Fruit fly (Drosophila melanogaster) whole organism, embryonic: ENCODE results near the gene Hrd3.

Source experiments
- Antp ChIP-seq: fragments of 200-800 bp; sonication (Bioruptor generic); optimal IDR thresholded peaks from 3 replicates; lab custom pipeline; 2016; ENCODE audit warnings: missing biosample characterization, missing genetic modification characterization
- B-H2 ChIP-seq: fragments of 200-800 bp; sonication (Bioruptor generic); optimal IDR thresholded peaks from 2 replicates; lab custom pipeline; 2018; ENCODE audit warnings: missing biosample characterization, mild to moderate bottlenecking, missing genetic modification characterization
- Bteb2 ChIP-seq: fragments of 200-800 bp; sonication (Bioruptor generic); optimal IDR thresholded peaks from 2 replicates; lab custom pipeline; 2016; ENCODE audit warnings: missing biosample characterization, missing genetic modification characterization
- CG10431 ChIP-seq: fragments of 200-800 bp; sonication (Bioruptor generic); optimal IDR thresholded peaks from 3 replicates; lab custom pipeline; 2018; ENCODE audit warnings: missing biosample characterization, mild to moderate bottlenecking, missing genetic modification characterization
- CG10979 ChIP-seq: fragments of 200-800 bp; sonication (Bioruptor generic); optimal IDR thresholded peaks from 2 replicates; lab custom pipeline; 2018; ENCODE audit warnings: missing biosample characterization, mild to moderate bottlenecking, missing genetic modification characterization, moderate library complexity
- CG11085 ChIP-seq: fragments of 200-800 bp; sonication (Bioruptor generic); IDR thresholded peaks from 2 replicates; pipeline ENCODE4 v1.3.6; 2022; ENCODE audit warnings: missing biosample characterization, missing genetic modification characterization
- CG11560 ChIP-seq: fragments of 200-800 bp; sonication (Bioruptor generic); IDR thresholded peaks from 3 replicates; pipeline ENCODE4 v1.3.6; 2022; ENCODE audit warnings: missing biosample characterization, missing genetic modification characterization
- CG11695 ChIP-seq: fragments of 200-800 bp; sonication (Bioruptor generic); IDR thresholded peaks from 3 replicates; pipeline ENCODE4 v1.3.6; 2022; ENCODE audit warnings: missing biosample characterization, missing genetic modification characterization
- CG15514 ChIP-seq: fragments of 200-800 bp; sonication (Bioruptor generic); optimal IDR thresholded peaks from 3 replicates; lab custom pipeline; 2017; ENCODE audit warnings: missing biosample characterization, missing genetic modification characterization, mild to moderate bottlenecking, moderate library complexity, missing genetic modification reagents
- CG17568 ChIP-seq: fragments of 200-800 bp; sonication (Bioruptor generic); optimal IDR thresholded peaks from 2 replicates; lab custom pipeline; 2018; ENCODE audit warnings: missing biosample characterization, mild to moderate bottlenecking, missing genetic modification characterization, moderate library complexity
- CG17612 ChIP-seq: fragments of 200-800 bp; sonication (Bioruptor generic); IDR thresholded peaks from 2 replicates; pipeline ENCODE4 v1.3.6; 2022; ENCODE audit warnings: missing biosample characterization, missing genetic modification characterization
- CG2712 ChIP-seq: fragments of 200-800 bp; optimal IDR thresholded peaks from 3 replicates; lab custom pipeline; 2019; ENCODE audit warnings: missing biosample characterization, mild to moderate bottlenecking, missing genetic modification characterization, moderate library complexity
- CG30020 ChIP-seq: fragments of 200-800 bp; optimal IDR thresholded peaks from 2 replicates; lab custom pipeline; 2019; ENCODE audit warnings: missing biosample characterization, mild to moderate bottlenecking, missing genetic modification characterization, moderate library complexity
- CG34224 ChIP-seq: fragments of 200-800 bp; sonication (Bioruptor generic); IDR thresholded peaks from 3 replicates; pipeline ENCODE4 v1.3.6; 2022; ENCODE audit warnings: missing biosample characterization, missing genetic modification characterization; ENCODE audit not compliant: partially characterized antibody
- CG42726 ChIP-seq: fragments of 200-800 bp; sonication (Bioruptor generic); IDR thresholded peaks from 2 replicates; pipeline ENCODE4 v1.3.6; 2022; ENCODE audit warnings: missing biosample characterization, missing genetic modification characterization; ENCODE audit not compliant: partially characterized antibody
- CG4617 ChIP-seq: fragments of 200-800 bp; sonication (Bioruptor generic); optimal IDR thresholded peaks from 3 replicates; lab custom pipeline; 2016; ENCODE audit warnings: missing biosample characterization, missing genetic modification characterization, borderline replicate concordance
- CG6254 ChIP-seq: fragments of 200-800 bp; sonication (Bioruptor generic); optimal IDR thresholded peaks from 3 replicates; lab custom pipeline; 2017; ENCODE audit warnings: mild to moderate bottlenecking, missing biosample characterization, missing genetic modification reagents, missing genetic modification characterization
- CG7271 ChIP-seq: fragments of 200-800 bp; sonication (Bioruptor generic); optimal IDR thresholded peaks from 2 replicates; lab custom pipeline; 2018; ENCODE audit warnings: missing biosample characterization, mild to moderate bottlenecking, missing genetic modification characterization, moderate library complexity
- CG7928 ChIP-seq: fragments of 200-800 bp; sonication (Bioruptor generic); optimal IDR thresholded peaks from 2 replicates; lab custom pipeline; 2017; ENCODE audit warnings: missing biosample characterization, mild to moderate bottlenecking, missing genetic modification characterization
- CoRest ChIP-seq: fragments of 200-800 bp; sonication (Bioruptor generic); optimal IDR thresholded peaks from 3 replicates; lab custom pipeline; 2018; ENCODE audit warnings: missing biosample characterization, mild to moderate bottlenecking, missing genetic modification characterization, moderate library complexity
- Dek ChIP-seq: fragments of 200-800 bp; sonication (Bioruptor generic); optimal IDR thresholded peaks from 3 replicates; lab custom pipeline; 2019; ENCODE audit warnings: missing biosample characterization, mild to moderate bottlenecking, missing genetic modification characterization, moderate library complexity
- Ets97D ChIP-seq: fragments of 200-800 bp; sonication (Bioruptor generic); optimal IDR thresholded peaks from 3 replicates; lab custom pipeline; 2016; ENCODE audit warnings: missing biosample characterization, missing genetic modification characterization
- Hey ChIP-seq: fragments of 200-800 bp; sonication (Bioruptor generic); optimal IDR thresholded peaks from 3 replicates; lab custom pipeline; 2018; ENCODE audit warnings: missing biosample characterization, mild to moderate bottlenecking, missing genetic modification characterization
- Hr39 ChIP-seq: fragments of >200 bp; optimal IDR thresholded peaks from 2 replicates; lab custom pipeline; 2017
- Jarid2 ChIP-seq: fragments of 200-800 bp; sonication (Bioruptor generic); optimal IDR thresholded peaks from 3 replicates; lab custom pipeline; 2017; ENCODE audit warnings: mild to moderate bottlenecking, missing biosample characterization, missing genetic modification reagents, missing genetic modification characterization
- Nf-YC ChIP-seq: fragments of 200-800 bp; optimal IDR thresholded peaks from 3 replicates; lab custom pipeline; 2019; ENCODE audit warnings: missing biosample characterization, mild to moderate bottlenecking, missing genetic modification characterization, moderate library complexity
- Pdp1 ChIP-seq, 2 experiments: fragments of 200-800 bp; sonication (Bioruptor generic); optimal IDR thresholded peaks; 3 replicates each; lab custom pipeline; 2016; ENCODE audit warnings: missing biosample characterization in 2 of 2, missing genetic modification characterization in 2 of 2, mild to moderate bottlenecking in 1 of 2, moderate library complexity in 1 of 2
- Usf ChIP-seq: fragments of 200-800 bp; sonication (Bioruptor generic); optimal IDR thresholded peaks from 2 replicates; lab custom pipeline; 2017; ENCODE audit warnings: missing genotype, missing biosample characterization, missing genetic modification characterization
- al ChIP-seq: fragments of 200-800 bp; sonication (Bioruptor generic); IDR thresholded peaks from 2 replicates; pipeline ENCODE4 v1.3.6; 2022; ENCODE audit warnings: missing biosample characterization, missing genetic modification characterization
- bcd ChIP-seq: fragments of 200-800 bp; sonication (Bioruptor generic); optimal IDR thresholded peaks from 2 replicates; lab custom pipeline; 2017; ENCODE audit warnings: missing biosample characterization, mild to moderate bottlenecking, missing genetic modification characterization
- dpn ChIP-seq, 2 experiments: fragments of 200-800 bp; sonication (Bioruptor generic); optimal IDR thresholded peaks; 3 replicates each; lab custom pipeline; 2016; ENCODE audit warnings: missing biosample characterization in 2 of 2, missing genetic modification characterization in 2 of 2
- fd96Cb ChIP-seq: fragments of 200-800 bp; sonication (Bioruptor generic); optimal IDR thresholded peaks from 2 replicates; lab custom pipeline; 2018; ENCODE audit warnings: missing biosample characterization, mild to moderate bottlenecking, missing genetic modification characterization, moderate library complexity
- h ChIP-seq: fragments of >200 bp; optimal IDR thresholded peaks from 2 replicates; lab custom pipeline; 2017
- hkb ChIP-seq, 2 experiments: fragments of 200-800 bp in 1 of 2; fragments of >200 bp in 1 of 2; sonication (Bioruptor generic) in 1 of 2; IDR thresholded peaks in 1 of 2; optimal IDR thresholded peaks in 1 of 2; 2 replicates each; pipeline versions ENCODE4 v1.3.6 to Lab custom; 2017 to 2022; ENCODE audit warnings: missing biosample characterization in 1 of 2, missing genetic modification characterization in 1 of 2
- hth ChIP-seq: fragments of >200 bp; optimal IDR thresholded peaks from 2 replicates; lab custom pipeline; 2017; ENCODE audit warnings: inconsistent platforms
- kni ChIP-seq: fragments of 200-800 bp; sonication (Bioruptor generic); optimal IDR thresholded peaks from 3 replicates; lab custom pipeline; 2017; ENCODE audit warnings: mild to moderate bottlenecking, missing biosample characterization, missing genetic modification reagents, missing genetic modification characterization
- lbe ChIP-seq: fragments of 200-800 bp; sonication (Bioruptor generic); optimal IDR thresholded peaks from 2 replicates; lab custom pipeline; 2016; ENCODE audit warnings: missing biosample characterization, mild to moderate bottlenecking, missing genetic modification characterization
- mam ChIP-seq: fragments of 200-800 bp; sonication (Bioruptor generic); optimal IDR thresholded peaks from 3 replicates; lab custom pipeline; 2016; ENCODE audit warnings: missing biosample characterization, missing genetic modification characterization
- otp ChIP-seq: fragments of 200-800 bp; sonication (Bioruptor generic); IDR thresholded peaks from 3 replicates; pipeline ENCODE4, ENCODE4 v1.3.6; 2022; ENCODE audit warnings: missing biosample characterization, missing genetic modification characterization
- pho ChIP-seq: fragments of 200-800 bp; sonication (Bioruptor generic); optimal IDR thresholded peaks from 2 replicates; lab custom pipeline; 2016; ENCODE audit warnings: missing biosample characterization, missing genetic modification characterization
- ro ChIP-seq: fragments of 200-800 bp; sonication (Bioruptor generic); IDR thresholded peaks from 2 replicates; pipeline ENCODE4 v1.3.6; 2022; ENCODE audit warnings: missing biosample characterization, missing genetic modification characterization
- sima ChIP-seq: fragments of 200-800 bp; sonication (Bioruptor generic); optimal IDR thresholded peaks from 2 replicates; lab custom pipeline; 2016; ENCODE audit warnings: missing biosample characterization, missing genetic modification characterization
- sna ChIP-seq: fragments of 200-800 bp; sonication (Bioruptor generic); IDR thresholded peaks from 2 replicates; pipeline ENCODE4 v1.3.6; 2022; ENCODE audit warnings: missing biosample characterization, missing genetic modification characterization; ENCODE audit not compliant: partially characterized antibody
- so ChIP-seq: fragments of 200-800 bp; sonication (Bioruptor generic); IDR thresholded peaks from 3 replicates; pipeline ENCODE4 v1.3.6; 2022; ENCODE audit warnings: missing biosample characterization, missing genetic modification characterization
- sr ChIP-seq: fragments of 200-800 bp; sonication (Bioruptor generic); IDR thresholded peaks from 3 replicates; pipeline ENCODE4 v1.3.6; 2022; ENCODE audit warnings: missing biosample characterization, missing genetic modification characterization
- tap ChIP-seq: fragments of 200-800 bp; optimal IDR thresholded peaks from 3 replicates; lab custom pipeline; 2019; ENCODE audit warnings: missing biosample characterization, mild to moderate bottlenecking, missing genetic modification characterization, moderate library complexity
- tll ChIP-seq, 2 experiments: fragments of 200-800 bp in 1 of 2; fragments of >200 bp in 1 of 2; sonication (Bioruptor generic) in 1 of 2; optimal IDR thresholded peaks; 2 replicates each; lab custom pipeline; 2017 to 2019; ENCODE audit warnings: missing biosample characterization in 2 of 2, missing genetic modification characterization in 2 of 2, mild to moderate bottlenecking in 1 of 2, moderate library complexity in 1 of 2
- tup ChIP-seq: fragments of 200-800 bp; sonication (Bioruptor generic); optimal IDR thresholded peaks from 2 replicates; lab custom pipeline; 2016; ENCODE audit warnings: missing biosample characterization, mild to moderate bottlenecking, missing genetic modification characterization, moderate library complexity
- unc-4 ChIP-seq: fragments of 200-800 bp; sonication (Bioruptor generic); IDR thresholded peaks from 2 replicates; pipeline ENCODE4 v1.3.6; 2022; ENCODE audit warnings: missing biosample characterization, missing genetic modification characterization; ENCODE audit not compliant: partially characterized antibody
- zfh1 ChIP-seq: fragments of 200-800 bp; sonication (Bioruptor generic); IDR thresholded peaks from 3 replicates; pipeline ENCODE4 v1.3.6; 2022; ENCODE audit warnings: missing biosample characterization, missing genetic modification characterization

Hrd3 gene

dm6 chr3R:23725711-23726349 is 32.5 kb downstream of the Hrd3 start (continued):
- TF ChIP-seq bcd (GFP tag; lab: Kevin White, UChicago) (no peak), mam (no peak), CG17612 (GFP tag; lab: Robert Waterston, UW) (0 out of 2 replicates have a peak, but pooled peaks have one; percentile 7), CG7271 (tag; lab: Kevin White, UChicago) (no peak), sr (GFP tag; lab: Robert Waterston, UW) (no peak), zfh1 (GFP tag; lab: Robert Waterston, UW) (no peak), hkb (optimal IDR thresholded peaks at IDR 0.05; lab: Kevin White, UChicago) (no peak), hkb (GFP tag; IDR thresholded peaks at IDR 0.05; lab: Robert Waterston, UW) (no peak), tup (GFP tag; lab: Kevin White, UChicago) (no peak), tll (GFP tag; optimal IDR thresholded peaks at IDR 0.05; lab: Kevin White, UChicago) (no peak), CG4617 (GFP tag; lab: Kevin White, UChicago) (no peak), CG11695 (GFP tag; lab: Robert Waterston, UW) (no peak), al (GFP tag; lab: Robert Waterston, UW) (no peak), CG10431 (GFP tag; lab: Kevin White, UChicago) (peak; percentile 52), otp (no peak), CG34224 (GFP tag; lab: Robert Waterston, UW) (no peak), Hey (tag; lab: Kevin White, UChicago) (peak; percentile 41), B-H2 (peak; percentile 66), CG2712 (no peak), h (no peak), CG42726 (GFP tag; lab: Robert Waterston, UW) (peak; percentile 19; the same call in 1 of the 2 replicates), CG30020 (tag; lab: Kevin White, UChicago) (no peak), CoRest (peak; percentile 20), CG7928 (GFP tag; lab: Kevin White, UChicago) (no peak), sna (GFP tag; lab: Robert Waterston, UW) (no peak), Hr39 (lab: Kevin White, UChicago) (no peak), lbe (peak; percentile 17), Ets97D (GFP tag; lab: Kevin White, UChicago) (no peak), CG17568 (GFP tag; lab: Kevin White, UChicago) (no peak), Bteb2 (GFP tag; lab: Kevin White, UChicago) (no peak), fd96Cb (tag; lab: Kevin White, UChicago) (no peak), Jarid2 (GFP tag; lab: Kevin White, UChicago) (no peak), Antp (GFP tag; lab: Kevin White, UChicago) (no peak), CG15514 (GFP tag; lab: Kevin White, UChicago) (peak; percentile 40), so (GFP tag; lab: Robert Waterston, UW) (0 out of 3 replicates have a peak, but pooled peaks have one; percentile 9), Pdp1 (GFP tag; optimal IDR thresholded peaks at IDR 0.05; lab: Kevin White, UChicago) (peak in 1 of 2 experiments; percentile 51), pho (GFP tag; lab: Kevin White, UChicago) (peak; percentile 2), tap (tag; lab: Kevin White, UChicago) (no peak), sima (no peak), CG6254 (no peak), Nf-YC (tag; lab: Kevin White, UChicago) (peak; percentile 14), dpn (GFP tag; optimal IDR thresholded peaks at IDR 0.05; lab: Kevin White, UChicago) (no peak), kni (GFP tag; lab: Kevin White, UChicago) (peak; percentile 49), hth (lab: Kevin White, UChicago) (no peak), CG11085 (GFP tag; lab: Robert Waterston, UW) (no peak), ro (GFP tag; lab: Robert Waterston, UW) (no peak), CG10979 (no peak), CG11560 (no peak), Dek (tag; lab: Kevin White, UChicago) (peak; percentile 2), unc-4 (no peak), Usf (GFP tag; lab: Kevin White, UChicago) (no peak)
